Worm (Caenorhabditis elegans): Measurements from ENCODE around the gene tdo-2.

ce11 chrIII:5925724-5926123 lies 6.0 kb upstream of the tdo-2 start, which contains the start of the genes dnc-2 and bcl-7:
- TF ChIP-seq dao-5 (tag; optimal IDR thresholded peaks at IDR 0.05) (no peak), him-1 (tag; optimal IDR thresholded peaks at IDR 0.05) (no peak)

Data from whole organism, L4/young adult.